Worm (Caenorhabditis elegans) whole organism, mixed stage, embryonic: Measurements from ENCODE around the gene Y40H7A.10.

Experiments used
- bed-3 ChIP-seq: fragments of 200-800 bp; sonication (Bioruptor generic); optimal IDR thresholded peaks from 3 replicates; lab custom pipeline; 2018; ENCODE audit warnings: mild to moderate bottlenecking, missing genetic modification characterization, moderate library complexity, missing compliant biosample characterization
- blmp-1 ChIP-seq: fragments of 150-350 bp; optimal IDR thresholded peaks from 2 replicates; lab custom pipeline; 2014; ENCODE audit warnings: missing biosample characterization, missing genetic modification characterization
- ceh-39 ChIP-seq: fragments of 150-350 bp; optimal IDR thresholded peaks from 2 replicates; lab custom pipeline; 2014; ENCODE audit warnings: missing biosample characterization, missing genetic modification characterization
- ceh-43 ChIP-seq: fragments of 200-800 bp; sonication (Bioruptor generic); optimal IDR thresholded peaks from 2 replicates; lab custom pipeline; 2018; ENCODE audit warnings: mild to moderate bottlenecking, missing genetic modification characterization, moderate library complexity, missing compliant biosample characterization
- ceh-83 ChIP-seq: fragments of 200-800 bp; sonication (Bioruptor generic); optimal IDR thresholded peaks from 2 replicates; lab custom pipeline; 2018; ENCODE audit warnings: mild to moderate bottlenecking, missing genetic modification characterization, missing compliant biosample characterization
- cnd-1 ChIP-seq: fragments of 200-800 bp; sonication (Bioruptor generic); optimal IDR thresholded peaks from 2 replicates; lab custom pipeline; 2018; ENCODE audit warnings: mild to moderate bottlenecking, missing genetic modification characterization, missing compliant biosample characterization
- elt-1 ChIP-seq: sonication (generic microtip); optimal IDR thresholded peaks from 2 replicates; lab custom pipeline; 2017; ENCODE audit warnings: missing genetic modification characterization, mild to moderate bottlenecking, missing compliant biosample characterization, antibody characterized with exemption, moderate library complexity, borderline replicate concordance; ENCODE audit not compliant: insufficient read depth
- elt-3 ChIP-seq: fragments of 150-350 bp; optimal IDR thresholded peaks from 2 replicates; lab custom pipeline; 2014; ENCODE audit warnings: missing biosample characterization, missing genetic modification characterization
- flh-1 ChIP-seq: fragments of 200-800 bp; sonication (Bioruptor generic); optimal IDR thresholded peaks from 2 replicates; lab custom pipeline; 2018; ENCODE audit warnings: mild to moderate bottlenecking, missing genetic modification characterization, moderate library complexity, missing compliant biosample characterization
- hlh-1 ChIP-seq: fragments of 150-350 bp; optimal IDR thresholded peaks from 2 replicates; lab custom pipeline; 2014; ENCODE audit warnings: missing biosample characterization, missing genetic modification reagents, missing genetic modification characterization
- lin-13 ChIP-seq: fragments of 150-350 bp; optimal IDR thresholded peaks from 2 replicates; lab custom pipeline; 2014; ENCODE audit warnings: missing biosample characterization, missing genetic modification characterization
- lin-32 ChIP-seq: fragments of 200-800 bp; sonication (Bioruptor generic); optimal IDR thresholded peaks from 2 replicates; lab custom pipeline; 2018; ENCODE audit warnings: mild to moderate bottlenecking, missing genetic modification characterization, missing compliant biosample characterization
- mab-5 ChIP-seq: fragments of 150-350 bp; optimal IDR thresholded peaks from 2 replicates; lab custom pipeline; 2014; ENCODE audit warnings: missing biosample characterization, missing genetic modification characterization
- mep-1 ChIP-seq: fragments of 150-350 bp; optimal IDR thresholded peaks from 2 replicates; lab custom pipeline; 2017; ENCODE audit warnings: missing biosample characterization, missing genetic modification reagents, missing genetic modification characterization, inconsistent platforms
- mls-2 ChIP-seq: sonication (generic microtip); optimal IDR thresholded peaks from 2 replicates; lab custom pipeline; 2016; ENCODE audit warnings: mild to moderate bottlenecking, missing genetic modification characterization, moderate library complexity, missing compliant biosample characterization
- nhr-12 ChIP-seq: fragments of 150-350 bp; optimal IDR thresholded peaks from 2 replicates; lab custom pipeline; 2014; ENCODE audit warnings: missing biosample characterization, missing genetic modification characterization
- nhr-2 ChIP-seq: fragments of 150-350 bp; optimal IDR thresholded peaks from 2 replicates; lab custom pipeline; 2014; ENCODE audit warnings: missing biosample characterization, missing genetic modification characterization
- nhr-28 ChIP-seq: fragments of 150-350 bp; optimal IDR thresholded peaks from 2 replicates; lab custom pipeline; 2014; ENCODE audit warnings: missing biosample characterization, missing genetic modification characterization
- nhr-76 ChIP-seq: sonication (generic microtip); optimal IDR thresholded peaks from 2 replicates; lab custom pipeline; 2017; ENCODE audit warnings: missing biosample characterization, missing genetic modification characterization
- sem-2 ChIP-seq: fragments of 200-800 bp; sonication (Bioruptor generic); optimal IDR thresholded peaks from 2 replicates; lab custom pipeline; 2018; ENCODE audit warnings: mild to moderate bottlenecking, missing genetic modification characterization, missing compliant biosample characterization
- snpc-4 ChIP-seq: fragments of 150-350 bp; optimal IDR thresholded peaks from 2 replicates; lab custom pipeline; 2014; ENCODE audit warnings: missing biosample characterization, missing genetic modification characterization
- tbx-8 ChIP-seq: fragments of 200-800 bp; sonication (Bioruptor generic); optimal IDR thresholded peaks from 2 replicates; lab custom pipeline; 2018; ENCODE audit warnings: mild to moderate bottlenecking, missing genetic modification characterization, moderate library complexity, missing compliant biosample characterization
- unc-120 ChIP-seq: sonication (generic microtip); optimal IDR thresholded peaks from 2 replicates; lab custom pipeline; 2017; ENCODE audit warnings: missing genetic modification characterization, missing compliant biosample characterization; ENCODE audit not compliant: poor library complexity, severe bottlenecking
- unc-39 ChIP-seq: fragments of 150-350 bp; optimal IDR thresholded peaks from 2 replicates; lab custom pipeline; 2014; ENCODE audit warnings: missing biosample characterization, missing genetic modification characterization
- unc-62 ChIP-seq: fragments of 150-350 bp; optimal IDR thresholded peaks from 2 replicates; lab custom pipeline; 2014; ENCODE audit warnings: missing biosample characterization, missing genetic modification reagents, missing genetic modification characterization
- zip-8 ChIP-seq: fragments of 150-350 bp; optimal IDR thresholded peaks from 2 replicates; lab custom pipeline; 2014; ENCODE audit warnings: missing biosample characterization, missing genetic modification characterization
- ztf-11 ChIP-seq: fragments of 150-350 bp; optimal IDR thresholded peaks from 2 replicates; lab custom pipeline; 2014; ENCODE audit warnings: missing biosample characterization, missing genetic modification characterization

The Y40H7A.10 gene

ce11 chrIV:15168442-15168841 is 47.0 kb downstream of the Y40H7A.10 start:
- no peak for TF ChIP-seq sem-2 (GFP tag; lab: Kevin White, UChicago)
- no peak for TF ChIP-seq blmp-1 (tag; lab: Kevin White, UChicago)
- TF ChIP-seq bed-3 (GFP tag; lab: Kevin White, UChicago): no peak
- no peak for TF ChIP-seq ztf-11 (tag; lab: Kevin White, UChicago)
- no peak for TF ChIP-seq lin-13 (tag; lab: Kevin White, UChicago)
- TF ChIP-seq mep-1 (tag; lab: Kevin White, UChicago): no peak
- TF ChIP-seq nhr-12 (tag; lab: Kevin White, UChicago): no peak
- TF ChIP-seq snpc-4: no peak
- TF ChIP-seq nhr-28 (tag; lab: Kevin White, UChicago): no peak
- TF ChIP-seq ceh-83 (GFP tag; lab: Kevin White, UChicago): no peak
- TF ChIP-seq lin-32 (GFP tag; lab: Kevin White, UChicago): no peak
- no peak for TF ChIP-seq hlh-1 (tag; lab: Kevin White, UChicago)
- TF ChIP-seq elt-3 (tag; lab: Kevin White, UChicago): no peak
- no peak for TF ChIP-seq ceh-43 (GFP tag; lab: Kevin White, UChicago)
- no peak for TF ChIP-seq elt-1 (tag; lab: Kevin White, UChicago)
- TF ChIP-seq unc-39 (tag; lab: Kevin White, UChicago): no peak
- no peak for TF ChIP-seq tbx-8
- TF ChIP-seq, all 35 proteins: peak for 0

ce11 chrIV:15165602-15166001 is 49.8 kb downstream of the Y40H7A.10 start:
- TF ChIP-seq mab-5 (tag; lab: Kevin White, UChicago): no peak
- TF ChIP-seq zip-8 (tag; lab: Kevin White, UChicago): no peak
- TF ChIP-seq bed-3 (GFP tag; lab: Kevin White, UChicago): no peak
- TF ChIP-seq sem-2 (GFP tag; lab: Kevin White, UChicago): no peak
- no peak for TF ChIP-seq nhr-12 (tag; lab: Kevin White, UChicago)
- TF ChIP-seq mls-2: no peak
- no peak for TF ChIP-seq snpc-4
- no peak for TF ChIP-seq unc-62
- no peak for TF ChIP-seq nhr-2
- TF ChIP-seq flh-1 (GFP tag; lab: Kevin White, UChicago): no peak
- TF ChIP-seq lin-32 (GFP tag; lab: Kevin White, UChicago): no peak
- no peak for TF ChIP-seq nhr-76 (tag; lab: Kevin White, UChicago)
- TF ChIP-seq unc-120 (tag; lab: Kevin White, UChicago): no peak
- no peak for TF ChIP-seq ceh-39 (tag; lab: Kevin White, UChicago)
- TF ChIP-seq tbx-8: no peak
- TF ChIP-seq elt-1 (tag; lab: Kevin White, UChicago): no peak
- TF ChIP-seq cnd-1: no peak
